Worm (Caenorhabditis elegans) whole organism, L4/young adult: ENCODE measurements around the gene pfk-1.1.

ENCODE experiments used
- W03F9.2 ChIP-seq: fragments of 150-350 bp; optimal IDR thresholded peaks from 2 replicates; lab custom pipeline; 2014; ENCODE audit warnings: missing biosample characterization, missing genetic modification characterization
- dao-5 ChIP-seq: sonication (generic microtip); optimal IDR thresholded peaks from 2 replicates; lab custom pipeline; 2016; ENCODE audit warnings: missing genotype, missing genetic modification characterization, moderate library complexity, missing compliant biosample characterization
- him-1 ChIP-seq: sonication (generic microtip); optimal IDR thresholded peaks from 2 replicates; lab custom pipeline; 2016; ENCODE audit warnings: missing genotype, missing genetic modification reagents, missing genetic modification characterization, missing compliant biosample characterization

Gene pfk-1.1

ce11 chrX:2942327-2942726 is 1.7 kb downstream of the pfk-1.1 start:
- TF ChIP-seq him-1 (no peak), dao-5 (tag; lab: Kevin White, UChicago) (no peak), W03F9.2 (tag; lab: Kevin White, UChicago) (no peak)

- TF ChIP-seq dao-5 (tag; lab: Kevin White, UChicago) = no peak
- TF ChIP-seq him-1 = no peak
- TF ChIP-seq W03F9.2 (tag; lab: Kevin White, UChicago) = no peak
Observed at ce11 chrX:2943611-2944010, 2.9 kb downstream of the pfk-1.1 start.

- no peak for TF ChIP-seq W03F9.2 (tag; lab: Kevin White, UChicago)
Observed at ce11 chrX:2945950-2946349, 5.3 kb downstream of the pfk-1.1 start.

ce11 chrX:2946508-2947005 is 5.9 kb downstream of the pfk-1.1 start, which contains the start of the genes Y41G9A.10 and Y41G9A.5:
TSS of gene Y41G9A.10 (minus strand) at chrX:2946558.
TSS of gene Y41G9A.5 (plus strand) at chrX:2946667.
- TF ChIP-seq W03F9.2 (tag; lab: Kevin White, UChicago) (no peak), dao-5 (tag; lab: Kevin White, UChicago) (no peak), him-1 (no peak)

ce11 chrX:2950234-2950633 is 9.6 kb downstream of the pfk-1.1 start:
- TF ChIP-seq W03F9.2 (tag; lab: Kevin White, UChicago) (no peak), dao-5 (tag; lab: Kevin White, UChicago) (no peak), him-1 (no peak)

- TF ChIP-seq him-1 (no peak), dao-5 (tag; lab: Kevin White, UChicago) (no peak), W03F9.2 (tag; lab: Kevin White, UChicago) (no peak)
Observed at ce11 chrX:2953522-2954032, 12.9 kb downstream of the pfk-1.1 start.

ce11 chrX:2955628-2956027 is 15.0 kb downstream of the pfk-1.1 start:
- no peak for TF ChIP-seq dao-5 (tag; lab: Kevin White, UChicago)
- no peak for TF ChIP-seq him-1
- no peak for TF ChIP-seq W03F9.2 (tag; lab: Kevin White, UChicago)

- TF ChIP-seq him-1 = no peak
- TF ChIP-seq W03F9.2 (tag; lab: Kevin White, UChicago) = no peak
- TF ChIP-seq dao-5 (tag; lab: Kevin White, UChicago) = no peak
Observed at ce11 chrX:2957446-2957985, 16.8 kb downstream of the pfk-1.1 start, which contains the start of gene gbb-1. TSS of gene gbb-1 (plus strand) at chrX:2957935.

ce11 chrX:2960703-2961102 is 20.0 kb downstream of the pfk-1.1 start:
- TF ChIP-seq W03F9.2 (tag; lab: Kevin White, UChicago) = no peak
- TF ChIP-seq dao-5 (tag; lab: Kevin White, UChicago) = no peak
- TF ChIP-seq him-1 = no peak

ce11 chrX:2966252-2966651 is 25.6 kb downstream of the pfk-1.1 start:
- TF ChIP-seq W03F9.2 (tag; lab: Kevin White, UChicago) = no peak
- no peak for TF ChIP-seq him-1
- TF ChIP-seq dao-5 (tag; lab: Kevin White, UChicago) = no peak

ce11 chrX:2969447-2969989 is 28.8 kb downstream of the pfk-1.1 start:
- TF ChIP-seq dao-5 (tag; lab: Kevin White, UChicago) (no peak), W03F9.2 (tag; lab: Kevin White, UChicago) (no peak), him-1 (no peak)

- TF ChIP-seq dao-5 (tag; lab: Kevin White, UChicago) = no peak
- TF ChIP-seq W03F9.2 (tag; lab: Kevin White, UChicago) = no peak
- TF ChIP-seq him-1 = no peak
Observed at ce11 chrX:2970212-2970611, 29.5 kb downstream of the pfk-1.1 start.

- TF ChIP-seq dao-5 (tag; lab: Kevin White, UChicago) (no peak), him-1 (no peak), W03F9.2 (tag; lab: Kevin White, UChicago) (no peak)
Observed at ce11 chrX:2970804-2971395, 30.2 kb downstream of the pfk-1.1 start.

- TF ChIP-seq dao-5 (tag; lab: Kevin White, UChicago) (no peak), him-1 (peak; percentile 73), W03F9.2 (tag; lab: Kevin White, UChicago) (peak; percentile 53)
Observed at ce11 chrX:2971542-2971988, 30.9 kb downstream of the pfk-1.1 start.
